Fruit fly (Drosophila melanogaster) whole organism, embryonic: ENCODE data around the gene Acph-1.

Experiments
- Atf-2 ChIP-seq: fragments of 200-800 bp; sonication (Bioruptor generic); optimal IDR thresholded peaks from 2 replicates; lab custom pipeline; 2016; ENCODE audit warnings: missing biosample characterization, missing genetic modification characterization
- CG10654 ChIP-seq: fragments of 200-800 bp; sonication (Bioruptor generic); optimal IDR thresholded peaks from 2 replicates; lab custom pipeline; 2016; ENCODE audit warnings: missing biosample characterization, missing genetic modification characterization
- CG11695 ChIP-seq: fragments of 200-800 bp; sonication (Bioruptor generic); IDR thresholded peaks from 3 replicates; pipeline ENCODE4 v1.3.6; 2022; ENCODE audit warnings: missing biosample characterization, missing genetic modification characterization
- CG12769 ChIP-seq: fragments of 200-800 bp; sonication (Bioruptor generic); optimal IDR thresholded peaks from 2 replicates; lab custom pipeline; 2019; ENCODE audit warnings: missing biosample characterization, mild to moderate bottlenecking, missing genetic modification characterization, moderate library complexity
- CG13894 ChIP-seq: fragments of 200-800 bp; sonication (Bioruptor generic); optimal IDR thresholded peaks from 3 replicates; lab custom pipeline; 2018; ENCODE audit warnings: missing biosample characterization, mild to moderate bottlenecking, missing genetic modification characterization, moderate library complexity
- CG14860 ChIP-seq: fragments of 200-800 bp; sonication (Bioruptor generic); IDR thresholded peaks from 3 replicates; pipeline ENCODE4 v1.3.6; 2022; ENCODE audit warnings: missing biosample characterization, missing genetic modification characterization; ENCODE audit not compliant: partially characterized antibody
- CG1602 ChIP-seq: fragments of 200-800 bp; sonication (Bioruptor generic); optimal IDR thresholded peaks from 3 replicates; lab custom pipeline; 2016; ENCODE audit warnings: missing biosample characterization, missing genetic modification characterization
- CG17186 ChIP-seq: fragments of 200-800 bp; sonication (Bioruptor generic); optimal IDR thresholded peaks from 3 replicates; lab custom pipeline; 2017; ENCODE audit warnings: missing biosample characterization, missing genetic modification reagents, missing genetic modification characterization
- CG17612 ChIP-seq: fragments of 200-800 bp; sonication (Bioruptor generic); IDR thresholded peaks from 2 replicates; pipeline ENCODE4 v1.3.6; 2022; ENCODE audit warnings: missing biosample characterization, missing genetic modification characterization
- CG17802 ChIP-seq: fragments of 200-800 bp; sonication (Bioruptor generic); optimal IDR thresholded peaks from 2 replicates; lab custom pipeline; 2018; ENCODE audit warnings: missing biosample characterization, mild to moderate bottlenecking, missing genetic modification characterization, moderate library complexity
- CG18262 ChIP-seq: fragments of 200-800 bp; optimal IDR thresholded peaks from 3 replicates; lab custom pipeline; 2019; ENCODE audit warnings: missing biosample characterization, mild to moderate bottlenecking, missing genetic modification characterization, moderate library complexity
- CG18764 ChIP-seq: fragments of 200-800 bp; sonication (Bioruptor generic); optimal IDR thresholded peaks from 3 replicates; lab custom pipeline; 2016; ENCODE audit warnings: missing biosample characterization, missing genetic modification characterization
- CG4404 ChIP-seq: fragments of 200-800 bp; sonication (Bioruptor generic); IDR thresholded peaks from 2 replicates; pipeline ENCODE4 v1.3.6; 2022; ENCODE audit warnings: missing biosample characterization, missing genetic modification characterization
- CG4730 ChIP-seq: fragments of 200-800 bp; sonication (Bioruptor generic); IDR thresholded peaks from 2 replicates; pipeline ENCODE4 v1.3.6; 2022; ENCODE audit warnings: missing biosample characterization, missing genetic modification characterization
- CG4854 ChIP-seq: fragments of 200-800 bp; sonication (Bioruptor generic); optimal IDR thresholded peaks from 2 replicates; lab custom pipeline; 2016; ENCODE audit warnings: missing biosample characterization, missing genetic modification characterization, inconsistent platforms
- CG6254 ChIP-seq: fragments of 200-800 bp; sonication (Bioruptor generic); optimal IDR thresholded peaks from 3 replicates; lab custom pipeline; 2017; ENCODE audit warnings: mild to moderate bottlenecking, missing biosample characterization, missing genetic modification reagents, missing genetic modification characterization
- CG6791 ChIP-seq: fragments of 200-800 bp; sonication (Bioruptor generic); IDR thresholded peaks from 3 replicates; pipeline ENCODE4 v1.3.6; 2022; ENCODE audit warnings: missing biosample characterization, missing genetic modification characterization; ENCODE audit not compliant: partially characterized antibody
- CG7372 ChIP-seq: fragments of 200-800 bp; sonication (Bioruptor generic); IDR thresholded peaks from 2 replicates; pipeline ENCODE4 v1.3.6; 2022; ENCODE audit warnings: missing biosample characterization, missing genetic modification characterization
- CG7963 ChIP-seq: fragments of 200-800 bp; sonication (Bioruptor generic); IDR thresholded peaks from 3 replicates; pipeline ENCODE4 v1.3.6; 2022; ENCODE audit warnings: missing biosample characterization, missing genetic modification characterization; ENCODE audit not compliant: partially characterized antibody
- CG8944 ChIP-seq: fragments of 200-800 bp; sonication (Bioruptor generic); optimal IDR thresholded peaks from 3 replicates; lab custom pipeline; 2016; ENCODE audit warnings: missing biosample characterization, missing genetic modification characterization
- CG9215 ChIP-seq: fragments of 200-800 bp; sonication (Bioruptor generic); IDR thresholded peaks from 2 replicates; pipeline ENCODE4 v1.3.6; 2022; ENCODE audit warnings: missing biosample characterization, missing genetic modification characterization
- CkIIα-i1 ChIP-seq: fragments of 200-800 bp; sonication (Bioruptor generic); IDR thresholded peaks from 2 replicates; pipeline ENCODE4 v1.3.6; 2022; ENCODE audit warnings: missing biosample characterization, missing genetic modification characterization
- HLH54F ChIP-seq: fragments of 200-800 bp; sonication (Bioruptor generic); optimal IDR thresholded peaks from 3 replicates; lab custom pipeline; 2016; ENCODE audit warnings: missing biosample characterization, missing genetic modification characterization
- HLHmδ ChIP-seq: fragments of 200-800 bp; sonication (Bioruptor generic); optimal IDR thresholded peaks from 2 replicates; lab custom pipeline; 2018; ENCODE audit warnings: missing biosample characterization, mild to moderate bottlenecking, missing genetic modification characterization, moderate library complexity
- MESR4 ChIP-seq: fragments of 200-800 bp; sonication (Bioruptor generic); optimal IDR thresholded peaks from 2 replicates; lab custom pipeline; 2018; ENCODE audit warnings: missing biosample characterization, mild to moderate bottlenecking, missing genetic modification characterization, moderate library complexity
- Mad ChIP-seq: fragments of 200-800 bp; sonication (Bioruptor generic); optimal IDR thresholded peaks from 2 replicates; lab custom pipeline; 2016; ENCODE audit warnings: missing biosample characterization, missing genetic modification characterization
- Neu2 ChIP-seq: fragments of 200-800 bp; sonication (Bioruptor generic); optimal IDR thresholded peaks from 3 replicates; lab custom pipeline; 2016; ENCODE audit warnings: missing biosample characterization, missing genetic modification characterization, borderline replicate concordance
- Opbp ChIP-seq: fragments of 200-800 bp; sonication (Bioruptor generic); IDR thresholded peaks from 3 replicates; pipeline ENCODE4 v1.3.6; 2022; ENCODE audit warnings: missing biosample characterization, missing genetic modification characterization; ENCODE audit not compliant: partially characterized antibody
- Sin3A ChIP-seq: fragments of >200 bp; optimal IDR thresholded peaks from 2 replicates; lab custom pipeline; 2018
- Spps ChIP-seq: fragments of 200-800 bp; sonication (Bioruptor generic); optimal IDR thresholded peaks from 2 replicates; lab custom pipeline; 2018; ENCODE audit warnings: missing biosample characterization, mild to moderate bottlenecking, missing genetic modification characterization
- Sry-δ ChIP-seq: fragments of 200-800 bp; sonication (Bioruptor generic); optimal IDR thresholded peaks from 2 replicates; lab custom pipeline; 2016; ENCODE audit warnings: missing biosample characterization, missing genetic modification characterization
- Taf1 ChIP-seq: fragments of 200-800 bp; sonication (Bioruptor generic); IDR thresholded peaks from 2 replicates; pipeline ENCODE4 v1.3.6; 2022; ENCODE audit warnings: missing biosample characterization, missing genetic modification characterization
- al ChIP-seq: fragments of 200-800 bp; sonication (Bioruptor generic); IDR thresholded peaks from 2 replicates; pipeline ENCODE4 v1.3.6; 2022; ENCODE audit warnings: missing biosample characterization, missing genetic modification characterization
- amos ChIP-seq: fragments of 200-800 bp; sonication (Bioruptor generic); IDR thresholded peaks from 2 replicates; pipeline ENCODE4 v1.3.6; 2022; ENCODE audit warnings: missing biosample characterization, missing genetic modification characterization; ENCODE audit not compliant: partially characterized antibody
- bcd ChIP-seq: fragments of 200-800 bp; sonication (Bioruptor generic); optimal IDR thresholded peaks from 2 replicates; lab custom pipeline; 2017; ENCODE audit warnings: missing biosample characterization, mild to moderate bottlenecking, missing genetic modification characterization
- caup ChIP-seq: fragments of 200-800 bp; sonication (Bioruptor generic); optimal IDR thresholded peaks from 3 replicates; lab custom pipeline; 2017; ENCODE audit warnings: missing biosample characterization, mild to moderate bottlenecking, missing genetic modification characterization, moderate library complexity; ENCODE audit not compliant: severe bottlenecking
- eyg ChIP-seq: fragments of 200-800 bp; sonication (Bioruptor generic); optimal IDR thresholded peaks from 3 replicates; lab custom pipeline; 2016; ENCODE audit warnings: missing biosample characterization, missing genetic modification characterization
- gcm ChIP-seq: fragments of 200-800 bp; sonication (Bioruptor generic); optimal IDR thresholded peaks from 2 replicates; lab custom pipeline; 2019; ENCODE audit warnings: missing biosample characterization, mild to moderate bottlenecking, missing genetic modification characterization, moderate library complexity
- hbn ChIP-seq: fragments of 200-800 bp; sonication (Bioruptor generic); IDR thresholded peaks from 2 replicates; pipeline ENCODE4 v1.3.6; 2022; ENCODE audit warnings: missing biosample characterization, missing genetic modification characterization; ENCODE audit not compliant: partially characterized antibody
- inv ChIP-seq: fragments of 200-800 bp; sonication (Bioruptor generic); IDR thresholded peaks from 2 replicates; pipeline ENCODE4 v1.3.6; 2022; ENCODE audit warnings: missing biosample characterization, missing genetic modification characterization; ENCODE audit not compliant: partially characterized antibody
- jing ChIP-seq: fragments of 200-800 bp; sonication (Bioruptor generic); optimal IDR thresholded peaks from 2 replicates; lab custom pipeline; 2018; ENCODE audit warnings: missing biosample characterization, mild to moderate bottlenecking, missing genetic modification characterization
- lbe ChIP-seq: fragments of 200-800 bp; sonication (Bioruptor generic); optimal IDR thresholded peaks from 2 replicates; lab custom pipeline; 2016; ENCODE audit warnings: missing biosample characterization, mild to moderate bottlenecking, missing genetic modification characterization
- lov ChIP-seq, 2 experiments: fragments of 200-800 bp in 1 of 2; fragments of >200 bp in 1 of 2; sonication (Bioruptor generic) in 1 of 2; IDR thresholded peaks in 1 of 2; optimal IDR thresholded peaks in 1 of 2; 2 replicates in 1 of 2; 3 replicates in 1 of 2; pipeline versions ENCODE4 v1.3.6 to Lab custom; 2017 to 2022; ENCODE audit warnings: missing biosample characterization in 1 of 2, missing genetic modification characterization in 1 of 2
- nmo ChIP-seq: fragments of 200-800 bp; sonication (Bioruptor generic); optimal IDR thresholded peaks from 2 replicates; lab custom pipeline; 2018; ENCODE audit warnings: missing biosample characterization, mild to moderate bottlenecking, missing genetic modification characterization, moderate library complexity
- onecut ChIP-seq: fragments of 200-800 bp; sonication (Bioruptor generic); IDR thresholded peaks from 2 replicates; pipeline ENCODE4 v1.3.6; 2022; ENCODE audit warnings: missing biosample characterization, missing genetic modification characterization
- run ChIP-seq: fragments of 200-800 bp; sonication (Bioruptor generic); optimal IDR thresholded peaks from 3 replicates; lab custom pipeline; 2018; ENCODE audit warnings: missing biosample characterization, mild to moderate bottlenecking, missing genetic modification characterization
- slou ChIP-seq: fragments of 200-800 bp; sonication (Bioruptor generic); optimal IDR thresholded peaks from 3 replicates; lab custom pipeline; 2016; ENCODE audit warnings: missing biosample characterization, missing genetic modification characterization
- tio ChIP-seq: fragments of 200-800 bp; sonication (Bioruptor generic); optimal IDR thresholded peaks from 2 replicates; lab custom pipeline; 2017; ENCODE audit warnings: missing biosample characterization, missing genetic modification characterization, inconsistent platforms
- tll ChIP-seq, 2 experiments: fragments of 200-800 bp in 1 of 2; fragments of >200 bp in 1 of 2; sonication (Bioruptor generic) in 1 of 2; optimal IDR thresholded peaks; 2 replicates each; lab custom pipeline; 2017 to 2019; ENCODE audit warnings: missing biosample characterization in 2 of 2, missing genetic modification characterization in 2 of 2, mild to moderate bottlenecking in 1 of 2, moderate library complexity in 1 of 2
- z ChIP-seq: fragments of 200-800 bp; sonication (Bioruptor generic); IDR thresholded peaks from 3 replicates; pipeline ENCODE4 v1.3.6; 2022; ENCODE audit warnings: missing biosample characterization, missing genetic modification characterization

Gene Acph-1

DNA sequence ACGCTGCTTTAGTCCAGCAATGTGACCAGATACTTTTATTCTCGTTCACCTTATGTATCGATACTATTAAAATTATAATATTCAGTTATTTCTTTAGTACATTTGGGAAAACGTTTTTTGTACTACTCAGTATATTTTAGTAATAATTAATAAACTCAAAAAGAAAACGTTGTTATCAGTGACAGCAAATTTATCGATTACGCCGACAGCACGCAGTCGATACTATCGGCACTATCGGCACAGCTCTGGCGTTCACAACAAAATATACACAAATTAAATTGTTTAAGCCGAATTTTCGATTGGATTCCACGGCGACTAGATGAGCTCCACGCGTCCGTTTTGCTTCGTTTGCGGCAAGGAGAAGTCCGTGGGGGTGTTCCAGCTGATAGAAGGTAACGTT is 46.3 kb upstream of the Acph-1 start, which contains the start of the genes janA, Sry-alpha and Sry-beta (continued):
- TF ChIP-seq onecut (GFP tag; lab: Robert Waterston, UW) (no peak), HLH54F (no peak), CG9215 (GFP tag; lab: Robert Waterston, UW) (peak; percentile 4; the same call in 1 of the 2 replicates), run (tag; lab: Kevin White, UChicago) (no peak), eyg (GFP tag; lab: Kevin White, UChicago) (no peak), bcd (GFP tag; lab: Kevin White, UChicago) (no peak), CG17186 (peak; percentile 38), lov (optimal IDR thresholded peaks at IDR 0.05; lab: Kevin White, UChicago) (no peak), lov (GFP tag; IDR thresholded peaks at IDR 0.05; lab: Robert Waterston, UW) (no peak), Opbp (GFP tag; lab: Robert Waterston, UW) (peak; percentile 98), CG12769 (tag; lab: Kevin White, UChicago) (no peak), tio (GFP tag; lab: Kevin White, UChicago) (no peak), CkIIα-i1 (no peak), caup (GFP tag; lab: Kevin White, UChicago) (no peak), Sin3A (lab: Kevin White, UChicago) (peak; percentile 73), CG18262 (no peak), Mad (GFP tag; lab: Kevin White, UChicago) (peak; percentile 26), HLHmδ (no peak), lbe (GFP tag; lab: Kevin White, UChicago) (no peak), CG6254 (GFP tag; lab: Kevin White, UChicago) (no peak), inv (GFP tag; lab: Robert Waterston, UW) (peak; percentile 99), Sry-δ (GFP tag; lab: Kevin White, UChicago) (peak; percentile 96), nmo (GFP tag; lab: Kevin White, UChicago) (peak; percentile 47), CG10654 (GFP tag; lab: Kevin White, UChicago) (no peak), CG8944 (no peak), tll (GFP tag; optimal IDR thresholded peaks at IDR 0.05; lab: Kevin White, UChicago) (no peak), jing (GFP tag; lab: Kevin White, UChicago) (no peak), amos (GFP tag; lab: Robert Waterston, UW) (peak; percentile 99), CG7372 (GFP tag; lab: Robert Waterston, UW) (no peak), Neu2 (GFP tag; lab: Kevin White, UChicago) (no peak), CG6791 (GFP tag; lab: Robert Waterston, UW) (peak; percentile 99), slou (no peak), hbn (GFP tag; lab: Robert Waterston, UW) (peak; percentile 99), CG4730 (GFP tag; lab: Robert Waterston, UW) (no peak), CG13894 (tag; lab: Kevin White, UChicago) (no peak), Taf1 (GFP tag; lab: Robert Waterston, UW) (no peak), al (GFP tag; lab: Robert Waterston, UW) (no peak), CG14860 (peak; percentile 99), CG17802 (tag; lab: Kevin White, UChicago) (no peak), CG4854 (no peak), CG11695 (GFP tag; lab: Robert Waterston, UW) (no peak), CG4404 (GFP tag; lab: Robert Waterston, UW) (no peak), Atf-2 (GFP tag; lab: Kevin White, UChicago) (no peak), MESR4 (GFP tag; lab: Kevin White, UChicago) (peak; percentile 71), CG1602 (GFP tag; lab: Kevin White, UChicago) (no peak), CG17612 (no peak), z (GFP tag; lab: Robert Waterston, UW) (no peak), gcm (GFP tag; lab: Kevin White, UChicago) (no peak), CG7963 (GFP tag; lab: Robert Waterston, UW) (peak; percentile 96), CG18764 (GFP tag; lab: Kevin White, UChicago) (no peak), Spps (tag; lab: Kevin White, UChicago) (no peak)
